Worm (Caenorhabditis elegans) whole organism, young adult: Measurements from ENCODE around the gene C13A10.1.

ENCODE experiments used
- B0019.2 ChIP-seq: fragments of 200-800 bp; sonication (Bioruptor generic); conservative IDR thresholded peaks from 2 replicates; pipeline ENCODE4 v1.3.6; 2022; ENCODE audit warnings: missing genetic modification reagents, missing genetic modification characterization, missing compliant biosample characterization
- B0261.1 ChIP-seq: sonication (generic microtip); optimal IDR thresholded peaks from 2 replicates; lab custom pipeline; 2016; ENCODE audit warnings: mild to moderate bottlenecking, missing genetic modification characterization, moderate library complexity, missing compliant biosample characterization
- F10E7.11 ChIP-seq: sonication (generic microtip); optimal IDR thresholded peaks from 2 replicates; lab custom pipeline; 2017; ENCODE audit warnings: mild to moderate bottlenecking, missing genetic modification characterization, moderate library complexity, missing compliant biosample characterization
- F37B4.10 ChIP-seq: fragments of 200-800 bp; sonication (Bioruptor generic); IDR thresholded peaks from 2 replicates; pipeline ENCODE4 v1.3.6; 2022; ENCODE audit warnings: missing genetic modification characterization, missing compliant biosample characterization
- F39B2.1 ChIP-seq: fragments of 200-800 bp; sonication (Bioruptor generic); IDR thresholded peaks from 2 replicates; pipeline ENCODE4 v1.3.6; 2022; ENCODE audit warnings: missing genetic modification reagents, missing genetic modification characterization, missing compliant biosample characterization
- F49E8.2 ChIP-seq: sonication (generic microtip); optimal IDR thresholded peaks from 3 replicates; lab custom pipeline; 2017; ENCODE audit warnings: missing genetic modification characterization, mild to moderate bottlenecking, missing compliant biosample characterization, antibody characterized with exemption, moderate library complexity; ENCODE audit not compliant: insufficient read depth
- K11D2.4 ChIP-seq: fragments of 200-800 bp; sonication (Bioruptor generic); IDR thresholded peaks from 2 replicates; pipeline ENCODE4 v1.3.6; 2022; ENCODE audit warnings: missing genetic modification reagents, missing genetic modification characterization, missing compliant biosample characterization
- T07F8.4 ChIP-seq: sonication (generic microtip); optimal IDR thresholded peaks from 2 replicates; lab custom pipeline; 2016; ENCODE audit warnings: mild to moderate bottlenecking, missing genetic modification characterization, moderate library complexity, missing compliant biosample characterization
- T26A5.8 ChIP-seq: sonication (generic microtip); optimal IDR thresholded peaks from 2 replicates; lab custom pipeline; 2016; ENCODE audit warnings: missing genetic modification characterization, missing compliant biosample characterization
- Y53G8AR.9 ChIP-seq: fragments of 200-800 bp; sonication (Bioruptor generic); conservative IDR thresholded peaks from 2 replicates; pipeline ENCODE4 v1.3.6; 2022; ENCODE audit warnings: missing genetic modification reagents, missing genetic modification characterization, missing compliant biosample characterization
- Y67H2A.10 ChIP-seq: fragments of 200-800 bp; sonication (Bioruptor generic); conservative IDR thresholded peaks from 2 replicates; pipeline ENCODE4 v1.3.6; 2022; ENCODE audit warnings: missing genetic modification reagents, missing genetic modification characterization, missing compliant biosample characterization
- Y79H2A.3 ChIP-seq: fragments of 200-800 bp; sonication (Bioruptor generic); conservative IDR thresholded peaks from 2 replicates; pipeline ENCODE4 v1.3.6; 2022; ENCODE audit warnings: missing genetic modification reagents, missing genetic modification characterization, missing compliant biosample characterization
- Y95B8A.8 ChIP-seq: fragments of 200-800 bp; sonication (Bioruptor generic); IDR thresholded peaks from 2 replicates; pipeline ENCODE4 v1.3.6; 2022; ENCODE audit warnings: missing genetic modification reagents, missing genetic modification characterization, missing compliant biosample characterization
- aptf-2 ChIP-seq: fragments of 200-800 bp; sonication (Bioruptor generic); conservative IDR thresholded peaks from 2 replicates; pipeline ENCODE4 v1.3.6; 2022; ENCODE audit warnings: missing genetic modification reagents, missing genetic modification characterization, missing compliant biosample characterization
- athp-1 ChIP-seq: sonication (generic microtip); optimal IDR thresholded peaks from 2 replicates; lab custom pipeline; 2017; ENCODE audit warnings: mild to moderate bottlenecking, missing genetic modification characterization, missing compliant biosample characterization
- attf-6 ChIP-seq: fragments of 200-800 bp; sonication (Bioruptor generic); IDR thresholded peaks from 2 replicates; pipeline ENCODE4 v1.3.6; 2022; ENCODE audit warnings: missing genetic modification reagents, missing genetic modification characterization, missing compliant biosample characterization
- ccch-3 ChIP-seq: fragments of 200-800 bp; sonication (Bioruptor generic); optimal IDR thresholded peaks from 2 replicates; lab custom pipeline; 2018; ENCODE audit warnings: mild to moderate bottlenecking, missing genetic modification characterization, missing compliant biosample characterization
- cebp-2 ChIP-seq: fragments of 200-800 bp; sonication (Bioruptor generic); IDR thresholded peaks from 2 replicates; pipeline ENCODE4 v1.3.6; 2022; ENCODE audit warnings: missing genetic modification characterization, missing compliant biosample characterization
- ceh-100 ChIP-seq: fragments of 200-800 bp; sonication (Bioruptor generic); IDR thresholded peaks from 2 replicates; pipeline ENCODE4 v1.3.6; 2022; ENCODE audit warnings: missing genetic modification reagents, missing genetic modification characterization, missing compliant biosample characterization
- ceh-27 ChIP-seq: fragments of 200-800 bp; sonication (Bioruptor generic); optimal IDR thresholded peaks from 2 replicates; lab custom pipeline; 2018; ENCODE audit warnings: mild to moderate bottlenecking, missing genetic modification characterization, moderate library complexity, missing compliant biosample characterization
- ceh-40 ChIP-seq: fragments of 200-800 bp; sonication (Bioruptor generic); IDR thresholded peaks from 2 replicates; pipeline ENCODE4 v1.3.6; 2022; ENCODE audit warnings: missing genetic modification characterization, missing compliant biosample characterization
- die-1 ChIP-seq: sonication (generic microtip); optimal IDR thresholded peaks from 2 replicates; lab custom pipeline; 2016; ENCODE audit warnings: missing genotype, mild to moderate bottlenecking, missing genetic modification characterization, missing compliant biosample characterization
- egl-44 ChIP-seq: fragments of 200-800 bp; sonication (Bioruptor generic); IDR thresholded peaks from 2 replicates; pipeline ENCODE4 v1.3.6; 2022; ENCODE audit warnings: missing genetic modification reagents, missing genetic modification characterization, missing compliant biosample characterization
- him-1 ChIP-seq: sonication (generic microtip); optimal IDR thresholded peaks from 2 replicates; lab custom pipeline; 2016; ENCODE audit warnings: missing genotype, missing genetic modification reagents, missing genetic modification characterization, missing compliant biosample characterization
- hlh-26 ChIP-seq: fragments of 200-800 bp; sonication (Bioruptor generic); conservative IDR thresholded peaks from 2 replicates; pipeline ENCODE4 v1.3.6; 2022; ENCODE audit warnings: missing genetic modification reagents, missing genetic modification characterization, missing compliant biosample characterization
- hmg-1.2 ChIP-seq: fragments of 200-800 bp; sonication (Bioruptor generic); IDR thresholded peaks from 2 replicates; pipeline ENCODE4 v1.3.6; 2022; ENCODE audit warnings: missing genetic modification reagents, missing genetic modification characterization, missing compliant biosample characterization
- hsf-1 ChIP-seq: fragments of 200-800 bp; sonication (Bioruptor generic); IDR thresholded peaks from 2 replicates; pipeline ENCODE4 v1.3.6; 2022; ENCODE audit warnings: missing genetic modification reagents, missing genetic modification characterization, missing compliant biosample characterization
- lin-54 ChIP-seq: fragments of 200-800 bp; sonication (Bioruptor generic); optimal IDR thresholded peaks from 2 replicates; lab custom pipeline; 2018; ENCODE audit warnings: mild to moderate bottlenecking, missing genetic modification characterization, missing compliant biosample characterization
- lsl-1 ChIP-seq: fragments of 200-800 bp; sonication (Bioruptor generic); optimal IDR thresholded peaks from 2 replicates; lab custom pipeline; 2018; ENCODE audit warnings: mild to moderate bottlenecking, missing genetic modification characterization, moderate library complexity, missing compliant biosample characterization
- lsy-27 ChIP-seq: sonication (generic microtip); optimal IDR thresholded peaks from 2 replicates; lab custom pipeline; 2017; ENCODE audit warnings: missing genetic modification characterization, mild to moderate bottlenecking, missing compliant biosample characterization, antibody characterized with exemption, missing genotype, borderline replicate concordance; ENCODE audit not compliant: insufficient read depth
- madf-3 ChIP-seq: fragments of 200-800 bp; sonication (Bioruptor generic); IDR thresholded peaks from 2 replicates; pipeline ENCODE4 v1.3.6; 2022; ENCODE audit warnings: missing genetic modification reagents, missing genetic modification characterization, missing compliant biosample characterization
- mcd-1 ChIP-seq: fragments of 200-800 bp; sonication (Bioruptor generic); IDR thresholded peaks from 2 replicates; pipeline ENCODE4 v1.3.6; 2022; ENCODE audit warnings: missing genetic modification reagents, missing genetic modification characterization, missing compliant biosample characterization
- mel-28 ChIP-seq: sonication (generic microtip); optimal IDR thresholded peaks from 2 replicates; lab custom pipeline; 2016; ENCODE audit warnings: borderline replicate concordance, mild to moderate bottlenecking, missing genetic modification characterization, missing compliant biosample characterization
- nhr-179 ChIP-seq: sonication (generic microtip); optimal IDR thresholded peaks from 2 replicates; lab custom pipeline; 2016; ENCODE audit warnings: mild to moderate bottlenecking, missing genetic modification characterization, missing compliant biosample characterization
- nhr-80 ChIP-seq: sonication (generic microtip); optimal IDR thresholded peaks from 2 replicates; lab custom pipeline; 2016; ENCODE audit warnings: missing genetic modification characterization, missing compliant biosample characterization
- nhr-90 ChIP-seq: sonication (generic microtip); optimal IDR thresholded peaks from 2 replicates; lab custom pipeline; 2016; ENCODE audit warnings: missing genotype, mild to moderate bottlenecking, missing genetic modification characterization, missing compliant biosample characterization
- pbrm-1 ChIP-seq: fragments of 200-800 bp; sonication (Bioruptor generic); IDR thresholded peaks from 2 replicates; pipeline ENCODE4 v1.3.6; 2022; ENCODE audit warnings: missing genetic modification reagents, missing genetic modification characterization, missing compliant biosample characterization
- rcor-1 ChIP-seq: fragments of 200-800 bp; sonication (Bioruptor generic); IDR thresholded peaks from 2 replicates; pipeline ENCODE4 v1.3.6; 2022; ENCODE audit warnings: missing genetic modification reagents, missing genetic modification characterization, missing compliant biosample characterization
- snpc-1.3 ChIP-seq: sonication (generic microtip); optimal IDR thresholded peaks from 2 replicates; lab custom pipeline; 2017; ENCODE audit warnings: missing genetic modification characterization, mild to moderate bottlenecking, missing compliant biosample characterization, antibody characterized with exemption, moderate library complexity, missing genotype, missing genetic modification reagents; ENCODE audit not compliant: insufficient read depth
- snpc-3.4 ChIP-seq: sonication (generic microtip); optimal IDR thresholded peaks from 2 replicates; lab custom pipeline; 2017; ENCODE audit warnings: missing genetic modification characterization, mild to moderate bottlenecking, missing compliant biosample characterization, antibody characterized with exemption, moderate library complexity, missing genotype, missing genetic modification reagents
- somi-1 ChIP-seq: fragments of 200-800 bp; sonication (Bioruptor generic); optimal IDR thresholded peaks from 2 replicates; lab custom pipeline; 2018; ENCODE audit warnings: mild to moderate bottlenecking, missing genetic modification characterization, missing compliant biosample characterization
- tlf-1 ChIP-seq: fragments of 200-800 bp; sonication (Bioruptor generic); optimal IDR thresholded peaks from 2 replicates; lab custom pipeline; 2018; ENCODE audit warnings: mild to moderate bottlenecking, missing genetic modification characterization, missing compliant biosample characterization
- zfh-2 ChIP-seq: fragments of 200-800 bp; sonication (Bioruptor generic); conservative IDR thresholded peaks from 2 replicates; pipeline ENCODE4 v1.3.6; 2022; ENCODE audit warnings: missing genetic modification reagents, missing genetic modification characterization, missing compliant biosample characterization
- zim-3 ChIP-seq: sonication (generic microtip); optimal IDR thresholded peaks from 2 replicates; lab custom pipeline; 2017; ENCODE audit warnings: mild to moderate bottlenecking, missing genetic modification characterization, moderate library complexity, missing compliant biosample characterization
- ztf-22 ChIP-seq: fragments of 200-800 bp; sonication (Bioruptor generic); optimal IDR thresholded peaks from 2 replicates; lab custom pipeline; 2018; ENCODE audit warnings: mild to moderate bottlenecking, missing genetic modification characterization, moderate library complexity, missing compliant biosample characterization
- ztf-26 ChIP-seq: sonication (generic microtip); optimal IDR thresholded peaks from 2 replicates; lab custom pipeline; 2017; ENCODE audit warnings: missing genetic modification characterization, missing compliant biosample characterization

Gene C13A10.1

DNA sequence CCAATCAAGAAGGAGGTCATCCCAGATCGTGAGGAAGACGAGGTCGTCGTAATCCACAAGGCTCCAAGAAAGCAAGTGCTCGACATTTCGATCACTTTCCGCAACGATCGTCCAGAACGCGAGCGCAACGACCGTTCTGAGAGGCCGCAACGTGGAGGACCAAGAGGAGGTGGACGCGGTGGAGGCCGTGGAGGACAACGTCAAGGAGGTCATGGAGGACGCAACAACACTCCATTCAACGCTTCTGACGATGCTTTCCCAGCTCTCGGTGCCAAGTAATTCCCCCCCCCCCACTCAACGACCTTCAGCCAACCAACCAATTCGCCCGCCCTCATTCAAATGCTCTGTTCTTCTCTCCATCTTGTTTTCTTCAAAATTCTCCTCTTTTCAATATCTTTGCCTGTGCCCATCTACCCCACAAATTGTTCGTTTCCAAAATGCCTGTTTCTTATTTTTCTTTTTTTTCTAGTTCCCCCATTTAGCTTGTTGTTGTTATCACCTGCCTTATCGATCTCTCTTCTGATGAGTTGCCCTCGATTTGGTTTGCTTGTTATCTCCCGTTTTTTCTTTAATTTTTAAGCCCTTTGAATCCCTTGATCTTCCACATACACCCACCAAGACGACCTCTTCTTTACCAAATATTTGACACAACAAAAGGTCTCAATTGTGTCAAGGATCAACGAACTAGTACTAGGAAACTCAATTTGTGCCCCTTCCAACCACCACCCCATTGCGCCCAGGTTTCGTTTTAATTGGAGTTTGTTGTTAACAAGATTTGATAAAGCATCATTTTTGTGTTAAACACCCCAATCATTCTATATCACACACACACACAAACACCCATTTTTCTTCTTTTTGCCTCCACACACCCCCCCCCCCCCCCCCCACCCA, 32.9 kb downstream of the C13A10.1 start:
- TF ChIP-seq Y95B8A.8: no peak
- peak; percentile 10; the same call in 1 of the 2 replicates for TF ChIP-seq mcd-1 (GFP tag; lab: Robert Waterston, UW)
- TF ChIP-seq Y67H2A.10 (GFP tag; lab: Robert Waterston, UW): no peak
- peak; percentile 37 for TF ChIP-seq tlf-1
- peak; percentile 41; the same call in 1 of the 2 replicates for TF ChIP-seq madf-3
- peak; percentile 7 for TF ChIP-seq snpc-1.3 (tag; lab: Kevin White, UChicago)
- no peak for TF ChIP-seq ccch-3
- TF ChIP-seq nhr-179: no peak
- TF ChIP-seq T07F8.4 (tag; lab: Kevin White, UChicago): no peak
- TF ChIP-seq lsl-1 (GFP tag; lab: Kevin White, UChicago): peak; percentile 24
- peak; percentile 37 for TF ChIP-seq zim-3 (tag; lab: Kevin White, UChicago)
- TF ChIP-seq lin-54 (GFP tag; lab: Kevin White, UChicago): peak; percentile 36
- no peak for TF ChIP-seq aptf-2 (GFP tag; lab: Robert Waterston, UW)
- no peak for TF ChIP-seq ceh-27 (GFP tag; lab: Kevin White, UChicago)
- no peak for TF ChIP-seq T26A5.8 (tag; lab: Kevin White, UChicago)
- TF ChIP-seq K11D2.4: no peak
- TF ChIP-seq ztf-22 (GFP tag; lab: Kevin White, UChicago): no peak
- no peak for TF ChIP-seq F37B4.10 (GFP tag; lab: Robert Waterston, UW)
- TF ChIP-seq zfh-2 (GFP tag; lab: Robert Waterston, UW): peak; percentile 66
- TF ChIP-seq F39B2.1 (GFP tag; lab: Robert Waterston, UW): peak; percentile 7; the same call in 1 of the 2 replicates
- TF ChIP-seq somi-1 (GFP tag; lab: Kevin White, UChicago): no peak
- TF ChIP-seq B0019.2 (GFP tag; lab: Robert Waterston, UW): no peak
- peak; percentile 52 for TF ChIP-seq snpc-3.4 (tag; lab: Kevin White, UChicago)
- no peak for TF ChIP-seq nhr-80 (tag; lab: Kevin White, UChicago)
- TF ChIP-seq nhr-90 (tag; lab: Kevin White, UChicago): no peak
- TF ChIP-seq pbrm-1 (GFP tag; lab: Robert Waterston, UW): peak; percentile 16; the same call in 1 of the 2 replicates
- no peak for TF ChIP-seq lsy-27 (tag; lab: Kevin White, UChicago)
- TF ChIP-seq egl-44: peak; percentile 8; the same call in 1 of the 2 replicates
- TF ChIP-seq ceh-100 (GFP tag; lab: Robert Waterston, UW): peak; percentile 24; the same call in 1 of the 2 replicates
- no peak for TF ChIP-seq die-1 (tag; lab: Kevin White, UChicago)
- TF ChIP-seq F10E7.11 (tag; lab: Kevin White, UChicago): no peak
- peak; percentile 29; the same call in 1 of the 2 replicates for TF ChIP-seq attf-6 (GFP tag; lab: Robert Waterston, UW)
- TF ChIP-seq hsf-1: peak; percentile 28; the same call in 1 of the 2 replicates
- TF ChIP-seq B0261.1 (tag; lab: Kevin White, UChicago): no peak
- no peak for TF ChIP-seq ceh-40 (GFP tag; lab: Robert Waterston, UW)
- TF ChIP-seq cebp-2 (GFP tag; lab: Robert Waterston, UW): no peak
- no peak for TF ChIP-seq athp-1 (tag; lab: Kevin White, UChicago)
- TF ChIP-seq Y53G8AR.9 (GFP tag; lab: Robert Waterston, UW): 0 out of 2 replicates have a peak, but pooled peaks have one; percentile 4
- no peak for TF ChIP-seq hlh-26 (GFP tag; lab: Robert Waterston, UW)
- TF ChIP-seq Y79H2A.3: no peak
- TF ChIP-seq hmg-1.2 (GFP tag; lab: Robert Waterston, UW): no peak
- 0 out of 2 replicates have a peak, but pooled peaks have one; percentile 11 for TF ChIP-seq rcor-1 (GFP tag; lab: Robert Waterston, UW)
- TF ChIP-seq mel-28 (tag; lab: Kevin White, UChicago): no peak
- TF ChIP-seq him-1: no peak
- TF ChIP-seq F49E8.2 (tag; lab: Kevin White, UChicago): peak; percentile 86
- no peak for TF ChIP-seq ztf-26 (tag; lab: Kevin White, UChicago)
